Fruit fly (Drosophila melanogaster) whole organism, embryonic: ENCODE measurements around the gene CG10301.
A peak's percentile ranks its signal among the peaks of the same experiment; 100 is the strongest.

Source experiments
- CG10147 ChIP-seq: fragments of 200-800 bp; sonication (Bioruptor generic); optimal IDR thresholded peaks from 2 replicates; lab custom pipeline; 2019; ENCODE audit warnings: missing biosample characterization, mild to moderate bottlenecking, missing genetic modification characterization, moderate library complexity
- CG10565 ChIP-seq: fragments of 200-800 bp; sonication (Bioruptor generic); optimal IDR thresholded peaks from 3 replicates; lab custom pipeline; 2016; ENCODE audit warnings: missing biosample characterization, mild to moderate bottlenecking, missing genetic modification characterization
- CG12659 ChIP-seq: fragments of 200-800 bp; sonication (Bioruptor generic); optimal IDR thresholded peaks from 3 replicates; lab custom pipeline; 2017; ENCODE audit warnings: mild to moderate bottlenecking, missing biosample characterization, missing genetic modification reagents, missing genetic modification characterization
- CG12942 ChIP-seq: fragments of 200-800 bp; sonication (Bioruptor generic); optimal IDR thresholded peaks from 3 replicates; lab custom pipeline; 2016; ENCODE audit warnings: missing biosample characterization, missing genetic modification characterization
- CG13123 ChIP-seq: fragments of 200-800 bp; sonication (Bioruptor generic); optimal IDR thresholded peaks from 2 replicates; lab custom pipeline; 2016; ENCODE audit warnings: missing biosample characterization, missing genetic modification characterization
- CG13894 ChIP-seq: fragments of 200-800 bp; sonication (Bioruptor generic); optimal IDR thresholded peaks from 3 replicates; lab custom pipeline; 2018; ENCODE audit warnings: missing biosample characterization, mild to moderate bottlenecking, missing genetic modification characterization, moderate library complexity
- CG14014 ChIP-seq: fragments of 200-800 bp; sonication (Bioruptor generic); IDR thresholded peaks from 2 replicates; pipeline ENCODE4 v1.3.6; 2022; ENCODE audit warnings: missing biosample characterization, missing genetic modification characterization
- CG16815 ChIP-seq: fragments of 200-800 bp; sonication (Bioruptor generic); optimal IDR thresholded peaks from 3 replicates; lab custom pipeline; 2017; ENCODE audit warnings: missing biosample characterization, mild to moderate bottlenecking, missing genetic modification characterization
- CG2202 ChIP-seq: fragments of 200-800 bp; sonication (Bioruptor generic); optimal IDR thresholded peaks from 2 replicates; lab custom pipeline; 2018; ENCODE audit warnings: missing biosample characterization, mild to moderate bottlenecking, missing genetic modification characterization
- CG2712 ChIP-seq: fragments of 200-800 bp; optimal IDR thresholded peaks from 3 replicates; lab custom pipeline; 2019; ENCODE audit warnings: missing biosample characterization, mild to moderate bottlenecking, missing genetic modification characterization, moderate library complexity
- CG30403 ChIP-seq: fragments of 200-800 bp; sonication (Bioruptor generic); optimal IDR thresholded peaks from 3 replicates; lab custom pipeline; 2016; ENCODE audit warnings: missing biosample characterization, missing genetic modification characterization
- CG33557 ChIP-seq: fragments of 200-800 bp; sonication (Bioruptor generic); optimal IDR thresholded peaks from 2 replicates; lab custom pipeline; 2019; ENCODE audit warnings: missing biosample characterization, mild to moderate bottlenecking, missing genetic modification characterization, moderate library complexity
- CG34224 ChIP-seq: fragments of 200-800 bp; sonication (Bioruptor generic); IDR thresholded peaks from 3 replicates; pipeline ENCODE4 v1.3.6; 2022; ENCODE audit warnings: missing biosample characterization, missing genetic modification characterization; ENCODE audit not compliant: partially characterized antibody
- CG4707 ChIP-seq: fragments of 200-800 bp; sonication (Bioruptor generic); optimal IDR thresholded peaks from 2 replicates; lab custom pipeline; 2018; ENCODE audit warnings: missing biosample characterization, mild to moderate bottlenecking, missing genetic modification characterization, moderate library complexity
- CG4730 ChIP-seq: fragments of 200-800 bp; sonication (Bioruptor generic); IDR thresholded peaks from 2 replicates; pipeline ENCODE4 v1.3.6; 2022; ENCODE audit warnings: missing biosample characterization, missing genetic modification characterization
- CG6683 ChIP-seq: fragments of 200-800 bp; sonication (Bioruptor generic); optimal IDR thresholded peaks from 2 replicates; lab custom pipeline; 2017; ENCODE audit warnings: missing biosample characterization, mild to moderate bottlenecking, missing genetic modification characterization, missing genetic modification reagents
- CG7271 ChIP-seq: fragments of 200-800 bp; sonication (Bioruptor generic); optimal IDR thresholded peaks from 2 replicates; lab custom pipeline; 2018; ENCODE audit warnings: missing biosample characterization, mild to moderate bottlenecking, missing genetic modification characterization, moderate library complexity
- CG7556 ChIP-seq: fragments of 200-800 bp; sonication (Bioruptor generic); optimal IDR thresholded peaks from 2 replicates; lab custom pipeline; 2017; ENCODE audit warnings: missing biosample characterization, mild to moderate bottlenecking, missing genetic modification characterization
- CG7963 ChIP-seq: fragments of 200-800 bp; sonication (Bioruptor generic); IDR thresholded peaks from 3 replicates; pipeline ENCODE4 v1.3.6; 2022; ENCODE audit warnings: missing biosample characterization, missing genetic modification characterization; ENCODE audit not compliant: partially characterized antibody
- CG8944 ChIP-seq: fragments of 200-800 bp; sonication (Bioruptor generic); optimal IDR thresholded peaks from 3 replicates; lab custom pipeline; 2016; ENCODE audit warnings: missing biosample characterization, missing genetic modification characterization
- Camta ChIP-seq: fragments of 200-800 bp; sonication (Bioruptor generic); optimal IDR thresholded peaks from 2 replicates; lab custom pipeline; 2016; ENCODE audit warnings: missing biosample characterization, missing genetic modification characterization
- Doc3 ChIP-seq: fragments of 200-800 bp; sonication (Bioruptor generic); IDR thresholded peaks from 3 replicates; pipeline ENCODE4 v1.3.6; 2022; ENCODE audit warnings: missing biosample characterization, missing genetic modification characterization; ENCODE audit not compliant: partially characterized antibody
- Drgx ChIP-seq: fragments of 200-800 bp; sonication (Bioruptor generic); IDR thresholded peaks from 2 replicates; pipeline ENCODE4 v1.3.6; 2022; ENCODE audit warnings: missing biosample characterization, missing genetic modification characterization
- HLH3B ChIP-seq: fragments of 200-800 bp; sonication (Bioruptor generic); IDR thresholded peaks from 2 replicates; pipeline ENCODE4 v1.3.6; 2022; ENCODE audit warnings: missing biosample characterization, missing genetic modification characterization
- Hsf ChIP-seq: fragments of 200-800 bp; sonication (Bioruptor generic); optimal IDR thresholded peaks from 3 replicates; lab custom pipeline; 2016; ENCODE audit warnings: missing biosample characterization, missing genetic modification characterization
- Max ChIP-seq: fragments of 200-800 bp; sonication (Bioruptor generic); optimal IDR thresholded peaks from 2 replicates; lab custom pipeline; 2016; ENCODE audit warnings: missing biosample characterization, mild to moderate bottlenecking, missing genetic modification characterization
- Myb ChIP-seq: fragments of 200-800 bp; sonication (Bioruptor generic); optimal IDR thresholded peaks from 2 replicates; lab custom pipeline; 2016; ENCODE audit warnings: missing biosample characterization, missing genetic modification characterization
- Pdp1 ChIP-seq, 2 experiments: fragments of 200-800 bp; sonication (Bioruptor generic); optimal IDR thresholded peaks; 3 replicates each; lab custom pipeline; 2016; ENCODE audit warnings: missing biosample characterization in 2 of 2, missing genetic modification characterization in 2 of 2, mild to moderate bottlenecking in 1 of 2, moderate library complexity in 1 of 2
- amos ChIP-seq: fragments of 200-800 bp; sonication (Bioruptor generic); IDR thresholded peaks from 2 replicates; pipeline ENCODE4 v1.3.6; 2022; ENCODE audit warnings: missing biosample characterization, missing genetic modification characterization; ENCODE audit not compliant: partially characterized antibody
- ash1 ChIP-seq: fragments of 200-800 bp; sonication (Bioruptor generic); optimal IDR thresholded peaks from 2 replicates; lab custom pipeline; 2018; ENCODE audit warnings: missing biosample characterization, mild to moderate bottlenecking, missing genetic modification characterization
- ato ChIP-seq: fragments of 200-800 bp; sonication (Bioruptor generic); IDR thresholded peaks from 2 replicates; pipeline ENCODE4 v1.3.6; 2022; ENCODE audit warnings: missing biosample characterization, missing genetic modification characterization; ENCODE audit not compliant: partially characterized antibody
- bigmax ChIP-seq: fragments of 200-800 bp; sonication (Bioruptor generic); optimal IDR thresholded peaks from 2 replicates; lab custom pipeline; 2018; ENCODE audit warnings: missing biosample characterization, mild to moderate bottlenecking, missing genetic modification characterization
- cad ChIP-seq: fragments of >200 bp; optimal IDR thresholded peaks from 2 replicates; lab custom pipeline; 2017; ENCODE audit warnings: missing biosample characterization, missing genetic modification characterization
- dimm ChIP-seq: fragments of 200-800 bp; sonication (Bioruptor generic); IDR thresholded peaks from 2 replicates; pipeline ENCODE4 v1.3.6; 2022; ENCODE audit warnings: missing biosample characterization, missing genetic modification characterization
- dmrt99B ChIP-seq: fragments of 200-800 bp; sonication (Bioruptor generic); optimal IDR thresholded peaks from 2 replicates; lab custom pipeline; 2018; ENCODE audit warnings: missing biosample characterization, mild to moderate bottlenecking, missing genetic modification characterization, moderate library complexity
- en ChIP-seq: fragments of 200-800 bp; sonication (Bioruptor generic); optimal IDR thresholded peaks from 2 replicates; lab custom pipeline; 2016; ENCODE audit warnings: missing biosample characterization, missing genetic modification characterization
- exex ChIP-seq: fragments of 200-800 bp; sonication (Bioruptor generic); optimal IDR thresholded peaks from 4 replicates; lab custom pipeline; 2018; ENCODE audit warnings: missing biosample characterization, mild to moderate bottlenecking, missing genetic modification characterization, moderate library complexity
- gcm ChIP-seq: fragments of 200-800 bp; sonication (Bioruptor generic); optimal IDR thresholded peaks from 2 replicates; lab custom pipeline; 2019; ENCODE audit warnings: missing biosample characterization, mild to moderate bottlenecking, missing genetic modification characterization, moderate library complexity
- gsb-n ChIP-seq: fragments of 200-800 bp; sonication (Bioruptor generic); optimal IDR thresholded peaks from 3 replicates; lab custom pipeline; 2018; ENCODE audit warnings: missing biosample characterization, mild to moderate bottlenecking, missing genetic modification characterization
- gt ChIP-seq: fragments of 200-800 bp; sonication (Bioruptor generic); IDR thresholded peaks from 2 replicates; pipeline ENCODE4 v1.3.6; 2022; ENCODE audit warnings: missing biosample characterization, missing genetic modification characterization
- pho ChIP-seq: fragments of 200-800 bp; sonication (Bioruptor generic); optimal IDR thresholded peaks from 2 replicates; lab custom pipeline; 2016; ENCODE audit warnings: missing biosample characterization, missing genetic modification characterization
- pnt ChIP-seq: fragments of 200-800 bp; sonication (Bioruptor generic); optimal IDR thresholded peaks from 3 replicates; lab custom pipeline; 2016; ENCODE audit warnings: missing biosample characterization, missing genetic modification characterization
- pum ChIP-seq: fragments of 200-800 bp; sonication (Bioruptor generic); optimal IDR thresholded peaks from 2 replicates; lab custom pipeline; 2016; ENCODE audit warnings: missing biosample characterization, missing genetic modification characterization
- ro ChIP-seq: fragments of 200-800 bp; sonication (Bioruptor generic); IDR thresholded peaks from 2 replicates; pipeline ENCODE4 v1.3.6; 2022; ENCODE audit warnings: missing biosample characterization, missing genetic modification characterization
- row ChIP-seq: fragments of 200-800 bp; sonication (Bioruptor generic); IDR thresholded peaks from 3 replicates; pipeline ENCODE4 v1.3.6; 2022; ENCODE audit warnings: missing biosample characterization, missing genetic modification characterization
- sc ChIP-seq, 3 experiments: fragments of >200 bp in 2 of 3; fragments of 200-800 bp in 1 of 3; sonication (Bioruptor generic) in 1 of 3; optimal IDR thresholded peaks; 2 replicates in 2 of 3; 3 replicates in 1 of 3; lab custom pipeline; 2017; ENCODE audit warnings: mild to moderate bottlenecking in 1 of 3, missing biosample characterization in 1 of 3, missing genetic modification characterization in 1 of 3, missing genetic modification reagents in 1 of 3
- stwl ChIP-seq: fragments of 200-800 bp; sonication (Bioruptor generic); optimal IDR thresholded peaks from 3 replicates; lab custom pipeline; 2018; ENCODE audit warnings: missing biosample characterization, mild to moderate bottlenecking, missing genetic modification characterization, moderate library complexity
- tin ChIP-seq: fragments of 200-800 bp; sonication (Bioruptor generic); optimal IDR thresholded peaks from 3 replicates; lab custom pipeline; 2016; ENCODE audit warnings: missing biosample characterization, missing genetic modification characterization
- z ChIP-seq: fragments of 200-800 bp; sonication (Bioruptor generic); IDR thresholded peaks from 3 replicates; pipeline ENCODE4 v1.3.6; 2022; ENCODE audit warnings: missing biosample characterization, missing genetic modification characterization

The CG10301 gene

DNA sequence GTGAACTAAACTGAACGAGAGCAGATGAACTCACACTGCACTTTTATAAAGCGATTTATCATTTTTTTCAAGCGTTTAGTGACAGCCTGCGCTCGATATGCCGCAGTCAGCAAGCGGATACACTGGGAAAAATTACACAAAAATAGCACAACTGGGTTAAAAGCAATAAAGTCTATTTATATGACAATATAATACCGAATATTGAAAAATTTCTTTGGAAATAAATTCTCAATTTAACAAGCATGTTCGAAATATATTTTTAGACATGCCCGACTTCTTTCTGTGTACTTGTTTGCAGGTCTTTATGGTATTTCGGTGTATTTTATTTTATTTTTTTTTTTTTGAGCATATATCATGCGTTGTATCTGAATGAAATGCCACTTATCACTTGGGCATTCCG, 3.9 kb downstream of the CG10301 start:
- TF ChIP-seq CG4730 (GFP tag; lab: Robert Waterston, UW): 0 out of 2 replicates have a peak, but pooled peaks have one; percentile 15
- TF ChIP-seq tin (GFP tag; lab: Kevin White, UChicago): peak; percentile 71
- peak; percentile 63 for TF ChIP-seq CG14014
- 0 out of 2 replicates have a peak, but pooled peaks have one; percentile 12 for TF ChIP-seq dimm (GFP tag; lab: Robert Waterston, UW)
- no peak for TF ChIP-seq z (GFP tag; lab: Robert Waterston, UW)
- TF ChIP-seq CG10147 (GFP tag; lab: Kevin White, UChicago): no peak
- TF ChIP-seq CG4707 (GFP tag; lab: Kevin White, UChicago): peak; percentile 31
- no peak for TF ChIP-seq bigmax (GFP tag; lab: Kevin White, UChicago)
- TF ChIP-seq CG13123: peak; percentile 34
- no peak for TF ChIP-seq CG13894 (tag; lab: Kevin White, UChicago)
- TF ChIP-seq dmrt99B (tag; lab: Kevin White, UChicago): peak; percentile 81
- TF ChIP-seq pho (GFP tag; lab: Kevin White, UChicago): no peak
- TF ChIP-seq CG8944 (GFP tag; lab: Kevin White, UChicago): peak; percentile 47
- TF ChIP-seq CG2202 (tag; lab: Kevin White, UChicago): peak; percentile 29
- 0 out of 2 replicates have a peak, but pooled peaks have one; percentile 9 for TF ChIP-seq ro (GFP tag; lab: Robert Waterston, UW)
- TF ChIP-seq CG10565 (GFP tag; lab: Kevin White, UChicago): no peak
- TF ChIP-seq HLH3B (GFP tag; lab: Robert Waterston, UW): peak; percentile 9; the same call in 1 of the 2 replicates
- TF ChIP-seq Pdp1 (GFP tag; optimal IDR thresholded peaks at IDR 0.05; lab: Kevin White, UChicago): peak; percentile 44 to 66
- TF ChIP-seq amos: no peak
- peak; percentile 41 for TF ChIP-seq gcm (GFP tag; lab: Kevin White, UChicago)
- peak; percentile 70 for TF ChIP-seq CG30403 (GFP tag; lab: Kevin White, UChicago)
- TF ChIP-seq ato (GFP tag; lab: Robert Waterston, UW): no peak
- TF ChIP-seq CG12659 (GFP tag; lab: Kevin White, UChicago): peak; percentile 38
- peak; percentile 46 for TF ChIP-seq Drgx
- TF ChIP-seq row: peak; percentile 84
- TF ChIP-seq CG12942: peak; percentile 40
- no peak for TF ChIP-seq CG6683 (GFP tag; lab: Kevin White, UChicago)
- peak; percentile 69 for TF ChIP-seq gsb-n (tag; lab: Kevin White, UChicago)
- TF ChIP-seq Hsf (GFP tag; lab: Kevin White, UChicago): peak; percentile 57
- peak; percentile 62 for TF ChIP-seq Max
- peak; percentile 62 for TF ChIP-seq CG2712 (tag; lab: Kevin White, UChicago)
- TF ChIP-seq CG33557: peak; percentile 33
- TF ChIP-seq stwl (tag; lab: Kevin White, UChicago): no peak
- TF ChIP-seq en (GFP tag; lab: Kevin White, UChicago): no peak
- TF ChIP-seq Doc3 (GFP tag; lab: Robert Waterston, UW): no peak
- TF ChIP-seq CG34224: no peak
- 0 out of 2 replicates have a peak, but pooled peaks have one; percentile 21 for TF ChIP-seq gt
- peak; percentile 34 for TF ChIP-seq CG7271 (tag; lab: Kevin White, UChicago)
- no peak for TF ChIP-seq Myb
- no peak for TF ChIP-seq ash1 (GFP tag; lab: Kevin White, UChicago)
- TF ChIP-seq sc (optimal IDR thresholded peaks at IDR 0.05; lab: Kevin White, UChicago): no peak
- TF ChIP-seq sc (GFP tag; optimal IDR thresholded peaks at IDR 0.05; lab: Kevin White, UChicago): peak; percentile 56
- TF ChIP-seq Camta (GFP tag; lab: Kevin White, UChicago): peak; percentile 60
- TF ChIP-seq pum (GFP tag; lab: Kevin White, UChicago): peak; percentile 65
- TF ChIP-seq pnt (GFP tag; lab: Kevin White, UChicago): peak; percentile 34
- no peak for TF ChIP-seq exex
- peak; percentile 45 for TF ChIP-seq CG7556 (GFP tag; lab: Kevin White, UChicago)
- TF ChIP-seq CG16815 (GFP tag; lab: Kevin White, UChicago): peak; percentile 47
- no peak for TF ChIP-seq CG7963 (GFP tag; lab: Robert Waterston, UW)
- no peak for TF ChIP-seq cad (GFP tag; lab: Kevin White, UChicago)
